Fruit fly (Drosophila melanogaster): ENCODE data around the gene Srp9.

DNA sequence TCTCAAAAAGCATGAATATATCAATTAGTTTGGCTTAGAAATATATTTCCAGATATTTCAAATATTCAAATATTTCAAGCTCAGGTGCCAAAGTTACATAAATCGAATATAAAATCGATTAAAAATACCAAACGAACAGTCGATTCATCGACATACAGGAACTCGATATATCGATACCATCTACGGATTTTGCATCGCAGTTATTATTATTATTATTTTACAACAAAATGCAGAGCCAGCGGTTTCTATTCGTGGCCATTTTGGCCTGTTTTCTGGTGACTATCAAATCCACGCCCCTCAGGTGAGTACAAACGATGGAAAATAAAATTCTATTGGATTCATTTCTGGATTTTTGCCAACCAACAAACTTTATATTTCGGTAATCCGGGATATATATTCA is 34.3 kb downstream of the Srp9 start, which contains the start of gene RNaseX25:
- TF ChIP-seq CG9948 (tag; optimal IDR thresholded peaks at IDR 0.05) (no peak), EcR (GFP tag; optimal IDR thresholded peaks at IDR 0.05) (no peak), CG13204 (GFP tag; optimal IDR thresholded peaks at IDR 0.05) (no peak), CG14655 (GFP tag; optimal IDR thresholded peaks at IDR 0.05) (no peak), Ets98B (GFP tag; IDR thresholded peaks at IDR 0.05) (no peak), gl (tag; optimal IDR thresholded peaks at IDR 0.05) (no peak), CG4496 (GFP tag; IDR thresholded peaks at IDR 0.05) (no peak)
